Fruit fly (Drosophila melanogaster) whole organism, embryonic: ENCODE data around the gene 5-HT7.

Experiments
- Adf1 ChIP-seq: fragments of 200-800 bp; sonication (Bioruptor generic); IDR thresholded peaks from 2 replicates; pipeline ENCODE4 v1.3.6; 2022; ENCODE audit warnings: missing biosample characterization, missing genetic modification characterization
- Aef1 ChIP-seq: fragments of 200-800 bp; sonication (Bioruptor generic); IDR thresholded peaks from 3 replicates; pipeline ENCODE4 v1.3.6; 2022; ENCODE audit warnings: missing biosample characterization, missing genetic modification characterization
- Atf3 ChIP-seq: fragments of 200-800 bp; sonication (Bioruptor generic); optimal IDR thresholded peaks from 3 replicates; lab custom pipeline; 2016; ENCODE audit warnings: missing biosample characterization, missing genetic modification characterization
- Bgb ChIP-seq: fragments of 200-800 bp; sonication (Bioruptor generic); IDR thresholded peaks from 2 replicates; pipeline ENCODE4 v1.3.6; 2022; ENCODE audit warnings: missing biosample characterization, missing genetic modification characterization; ENCODE audit not compliant: partially characterized antibody
- CG10209 ChIP-seq: fragments of 200-800 bp; sonication (Bioruptor generic); optimal IDR thresholded peaks from 3 replicates; lab custom pipeline; 2017; ENCODE audit warnings: missing biosample characterization, mild to moderate bottlenecking, missing genetic modification characterization, missing genetic modification reagents
- CG10543 ChIP-seq: fragments of 200-800 bp; sonication (Bioruptor generic); optimal IDR thresholded peaks from 3 replicates; lab custom pipeline; 2017; ENCODE audit warnings: missing biosample characterization, mild to moderate bottlenecking, missing genetic modification characterization, moderate library complexity
- CG11560 ChIP-seq: fragments of 200-800 bp; sonication (Bioruptor generic); IDR thresholded peaks from 3 replicates; pipeline ENCODE4 v1.3.6; 2022; ENCODE audit warnings: missing biosample characterization, missing genetic modification characterization
- CG14014 ChIP-seq: fragments of 200-800 bp; sonication (Bioruptor generic); IDR thresholded peaks from 2 replicates; pipeline ENCODE4 v1.3.6; 2022; ENCODE audit warnings: missing biosample characterization, missing genetic modification characterization
- CG15073 ChIP-seq: fragments of 200-800 bp; sonication (Bioruptor generic); optimal IDR thresholded peaks from 2 replicates; lab custom pipeline; 2016; ENCODE audit warnings: missing biosample characterization, missing genetic modification characterization
- CG15479 ChIP-seq: fragments of 200-800 bp; sonication (Bioruptor generic); optimal IDR thresholded peaks from 3 replicates; lab custom pipeline; 2019; ENCODE audit warnings: missing biosample characterization, mild to moderate bottlenecking, missing genetic modification characterization, moderate library complexity
- CG16779 ChIP-seq: fragments of 200-800 bp; sonication (Bioruptor generic); IDR thresholded peaks from 2 replicates; pipeline ENCODE4 v1.3.6; 2022; ENCODE audit warnings: missing biosample characterization, missing genetic modification characterization
- CG17328 ChIP-seq: fragments of 200-800 bp; sonication (Bioruptor generic); IDR thresholded peaks from 2 replicates; pipeline ENCODE4 v1.3.6; 2022; ENCODE audit warnings: missing biosample characterization, missing genetic modification characterization
- CG18476 ChIP-seq: fragments of 200-800 bp; sonication (Bioruptor generic); optimal IDR thresholded peaks from 2 replicates; lab custom pipeline; 2016; ENCODE audit warnings: missing biosample characterization, mild to moderate bottlenecking, missing genetic modification characterization
- CG2199 ChIP-seq: fragments of 200-800 bp; sonication (Bioruptor generic); IDR thresholded peaks from 3 replicates; pipeline ENCODE4 v1.3.6; 2022; ENCODE audit warnings: missing biosample characterization, missing genetic modification characterization
- CG3065 ChIP-seq: fragments of 200-800 bp; sonication (Bioruptor generic); optimal IDR thresholded peaks from 2 replicates; lab custom pipeline; 2016; ENCODE audit warnings: missing biosample characterization, missing genetic modification characterization
- CG3163 ChIP-seq: fragments of 200-800 bp; sonication (Bioruptor generic); optimal IDR thresholded peaks from 3 replicates; lab custom pipeline; 2016; ENCODE audit warnings: missing biosample characterization, missing genetic modification characterization
- CG3847 ChIP-seq: fragments of 200-800 bp; sonication (Bioruptor generic); IDR thresholded peaks from 2 replicates; pipeline ENCODE4 v1.3.6; 2022; ENCODE audit warnings: missing biosample characterization, missing genetic modification characterization
- CG7372 ChIP-seq: fragments of 200-800 bp; sonication (Bioruptor generic); IDR thresholded peaks from 2 replicates; pipeline ENCODE4 v1.3.6; 2022; ENCODE audit warnings: missing biosample characterization, missing genetic modification characterization
- CG8388 ChIP-seq: fragments of 200-800 bp; sonication (Bioruptor generic); optimal IDR thresholded peaks from 2 replicates; lab custom pipeline; 2019; ENCODE audit warnings: missing biosample characterization, mild to moderate bottlenecking, missing genetic modification characterization, moderate library complexity
- CG8478 ChIP-seq: fragments of >200 bp; optimal IDR thresholded peaks from 2 replicates; lab custom pipeline; 2018
- CG9797 ChIP-seq: fragments of 200-800 bp; sonication (Bioruptor generic); optimal IDR thresholded peaks from 3 replicates; lab custom pipeline; 2018; ENCODE audit warnings: missing biosample characterization, mild to moderate bottlenecking, missing genetic modification characterization
- CG9932 ChIP-seq: fragments of 200-800 bp; sonication (Bioruptor generic); IDR thresholded peaks from 2 replicates; pipeline ENCODE4 v1.3.6; 2022; ENCODE audit warnings: missing biosample characterization, missing genetic modification characterization
- Chrac-16 ChIP-seq: fragments of 200-800 bp; sonication (Bioruptor generic); optimal IDR thresholded peaks from 3 replicates; lab custom pipeline; 2016; ENCODE audit warnings: missing biosample characterization, missing genetic modification characterization
- Dll ChIP-seq: fragments of 200-800 bp; sonication (Bioruptor generic); IDR thresholded peaks from 4 replicates; pipeline ENCODE4 v1.3.6; 2022; ENCODE audit warnings: missing biosample characterization, missing genetic modification characterization; ENCODE audit not compliant: partially characterized antibody
- Gug ChIP-seq: fragments of 200-800 bp; sonication (Bioruptor generic); IDR thresholded peaks from 4 replicates; pipeline ENCODE4 v1.3.6; 2022; ENCODE audit warnings: missing biosample characterization, missing genetic modification characterization
- Hand ChIP-seq: fragments of 200-800 bp; sonication (Bioruptor generic); optimal IDR thresholded peaks from 2 replicates; lab custom pipeline; 2017; ENCODE audit warnings: mild to moderate bottlenecking, missing biosample characterization, missing genetic modification reagents, missing genetic modification characterization
- Mrtf ChIP-seq: fragments of 200-800 bp; sonication (Bioruptor generic); IDR thresholded peaks from 3 replicates; pipeline ENCODE4 v1.3.6; 2022; ENCODE audit warnings: missing biosample characterization, missing genetic modification characterization
- Myb ChIP-seq: fragments of 200-800 bp; sonication (Bioruptor generic); optimal IDR thresholded peaks from 2 replicates; lab custom pipeline; 2016; ENCODE audit warnings: missing biosample characterization, missing genetic modification characterization
- Rfx ChIP-seq: fragments of 200-800 bp; sonication (Bioruptor generic); IDR thresholded peaks from 2 replicates; pipeline ENCODE4 v1.3.6; 2022; ENCODE audit warnings: missing biosample characterization, missing genetic modification characterization
- Six4 ChIP-seq: fragments of 200-800 bp; sonication (Bioruptor generic); optimal IDR thresholded peaks from 2 replicates; lab custom pipeline; 2016; ENCODE audit warnings: missing biosample characterization, missing genetic modification characterization
- ash1 ChIP-seq: fragments of 200-800 bp; sonication (Bioruptor generic); optimal IDR thresholded peaks from 2 replicates; lab custom pipeline; 2018; ENCODE audit warnings: missing biosample characterization, mild to moderate bottlenecking, missing genetic modification characterization
- bsh ChIP-seq, 2 experiments: fragments of 200-800 bp; sonication (Bioruptor generic); optimal IDR thresholded peaks; 2 replicates each; lab custom pipeline; 2017 to 2018; ENCODE audit warnings: mild to moderate bottlenecking in 2 of 2, missing biosample characterization in 2 of 2, missing genetic modification characterization in 2 of 2, moderate library complexity in 1 of 2
- danr ChIP-seq: fragments of 200-800 bp; sonication (Bioruptor generic); IDR thresholded peaks from 2 replicates; pipeline ENCODE4 v1.3.6; 2022; ENCODE audit warnings: missing biosample characterization, missing genetic modification characterization
- ewg ChIP-seq: fragments of 200-800 bp; sonication (Bioruptor generic); optimal IDR thresholded peaks from 3 replicates; lab custom pipeline; 2017; ENCODE audit warnings: mild to moderate bottlenecking, missing biosample characterization, missing genetic modification reagents, missing genetic modification characterization
- eyg ChIP-seq: fragments of 200-800 bp; sonication (Bioruptor generic); optimal IDR thresholded peaks from 3 replicates; lab custom pipeline; 2016; ENCODE audit warnings: missing biosample characterization, missing genetic modification characterization
- fru ChIP-seq: fragments of >200 bp; optimal IDR thresholded peaks from 2 replicates; lab custom pipeline; 2017
- grau ChIP-seq: fragments of 200-800 bp; optimal IDR thresholded peaks from 3 replicates; lab custom pipeline; 2019; ENCODE audit warnings: missing biosample characterization, mild to moderate bottlenecking, missing genetic modification characterization, moderate library complexity
- ham ChIP-seq: fragments of 200-800 bp; sonication (Bioruptor generic); IDR thresholded peaks from 2 replicates; pipeline ENCODE4 v1.3.6; 2022; ENCODE audit warnings: missing biosample characterization, missing genetic modification characterization
- her ChIP-seq: fragments of 200-800 bp; sonication (Bioruptor generic); optimal IDR thresholded peaks from 2 replicates; lab custom pipeline; 2016; ENCODE audit warnings: missing biosample characterization, missing genetic modification characterization
- jigr1 ChIP-seq: fragments of 200-800 bp; sonication (Bioruptor generic); IDR thresholded peaks from 3 replicates; pipeline ENCODE4 v1.3.6; 2022; ENCODE audit warnings: missing biosample characterization, missing genetic modification characterization
- jing ChIP-seq: fragments of 200-800 bp; sonication (Bioruptor generic); optimal IDR thresholded peaks from 2 replicates; lab custom pipeline; 2018; ENCODE audit warnings: missing biosample characterization, mild to moderate bottlenecking, missing genetic modification characterization
- nerfin-1 ChIP-seq: fragments of 200-800 bp; sonication (Bioruptor generic); optimal IDR thresholded peaks from 3 replicates; lab custom pipeline; 2019; ENCODE audit warnings: missing biosample characterization, mild to moderate bottlenecking, missing genetic modification characterization, moderate library complexity
- psq ChIP-seq: fragments of 200-800 bp; sonication (Bioruptor generic); optimal IDR thresholded peaks from 2 replicates; lab custom pipeline; 2017; ENCODE audit warnings: missing biosample characterization, missing genetic modification characterization
- pum ChIP-seq: fragments of 200-800 bp; sonication (Bioruptor generic); optimal IDR thresholded peaks from 2 replicates; lab custom pipeline; 2016; ENCODE audit warnings: missing biosample characterization, missing genetic modification characterization
- run ChIP-seq: fragments of 200-800 bp; sonication (Bioruptor generic); optimal IDR thresholded peaks from 3 replicates; lab custom pipeline; 2018; ENCODE audit warnings: missing biosample characterization, mild to moderate bottlenecking, missing genetic modification characterization
- sd ChIP-seq: fragments of 200-800 bp; sonication (Bioruptor generic); optimal IDR thresholded peaks from 3 replicates; lab custom pipeline; 2018; ENCODE audit warnings: missing biosample characterization, mild to moderate bottlenecking, missing genetic modification characterization, moderate library complexity
- sens-2 ChIP-seq: fragments of 200-800 bp; sonication (Bioruptor generic); IDR thresholded peaks from 2 replicates; pipeline ENCODE4 v1.3.6; 2022; ENCODE audit warnings: missing biosample characterization, missing genetic modification characterization
- toy ChIP-seq: fragments of 200-800 bp; sonication (Bioruptor generic); IDR thresholded peaks from 2 replicates; pipeline ENCODE4 v1.3.6; 2022; ENCODE audit warnings: missing biosample characterization, missing genetic modification characterization
- tup ChIP-seq: fragments of 200-800 bp; sonication (Bioruptor generic); optimal IDR thresholded peaks from 2 replicates; lab custom pipeline; 2016; ENCODE audit warnings: missing biosample characterization, mild to moderate bottlenecking, missing genetic modification characterization, moderate library complexity
- unc-4 ChIP-seq: fragments of 200-800 bp; sonication (Bioruptor generic); IDR thresholded peaks from 2 replicates; pipeline ENCODE4 v1.3.6; 2022; ENCODE audit warnings: missing biosample characterization, missing genetic modification characterization; ENCODE audit not compliant: partially characterized antibody
- zen2 ChIP-seq: fragments of 200-800 bp; sonication (Bioruptor generic); IDR thresholded peaks from 3 replicates; pipeline ENCODE4 v1.3.6; 2022; ENCODE audit warnings: missing biosample characterization, missing genetic modification characterization; ENCODE audit not compliant: partially characterized antibody

Gene 5-HT7

dm6 chr3R:31064653-31065322 is 48.1 kb upstream of the 5-HT7 start, which contains the start of gene Sox100B (continued):
- TF ChIP-seq CG9797 (GFP tag; lab: Kevin White, UChicago) (no peak), Myb (GFP tag; lab: Kevin White, UChicago) (no peak), CG15479 (GFP tag; lab: Kevin White, UChicago) (no peak), Rfx (GFP tag; lab: Robert Waterston, UW) (no peak; the same call in 1 of the 2 replicates), Mrtf (peak; percentile 36; the same call in 1 of the 3 replicates), CG11560 (no peak), toy (0 out of 2 replicates have a peak, but pooled peaks have one; percentile 43), CG3847 (GFP tag; lab: Robert Waterston, UW) (0 out of 2 replicates have a peak, but pooled peaks have one; percentile 32), eyg (no peak), psq (GFP tag; lab: Kevin White, UChicago) (no peak), bsh (GFP tag; optimal IDR thresholded peaks at IDR 0.05; lab: Kevin White, UChicago) (peak in 1 of 2 experiments; percentile 84), Six4 (GFP tag; lab: Kevin White, UChicago) (peak; percentile 32), Dll (GFP tag; lab: Robert Waterston, UW) (no peak), CG10209 (GFP tag; lab: Kevin White, UChicago) (peak; percentile 63), CG17328 (GFP tag; lab: Robert Waterston, UW) (peak; percentile 72), CG8478 (lab: Kevin White, UChicago) (no peak), sens-2 (GFP tag; lab: Robert Waterston, UW) (0 out of 2 replicates have a peak, but pooled peaks have one; percentile 51), CG8388 (GFP tag; lab: Kevin White, UChicago) (peak; percentile 71), Adf1 (GFP tag; lab: Robert Waterston, UW) (no peak), CG15073 (no peak), jing (GFP tag; lab: Kevin White, UChicago) (no peak), CG2199 (GFP tag; lab: Robert Waterston, UW) (peak; percentile 15; the same call in 1 of the 3 replicates), zen2 (GFP tag; lab: Robert Waterston, UW) (no peak), ash1 (GFP tag; lab: Kevin White, UChicago) (no peak), fru (lab: Kevin White, UChicago) (no peak), jigr1 (GFP tag; lab: Robert Waterston, UW) (no peak), unc-4 (GFP tag; lab: Robert Waterston, UW) (no peak), CG3163 (GFP tag; lab: Kevin White, UChicago) (no peak), CG9932 (GFP tag; lab: Robert Waterston, UW) (0 out of 2 replicates have a peak, but pooled peaks have one; percentile 13), tup (GFP tag; lab: Kevin White, UChicago) (no peak), CG18476 (GFP tag; lab: Kevin White, UChicago) (no peak), Bgb (no peak), Chrac-16 (GFP tag; lab: Kevin White, UChicago) (peak; percentile 64), pum (GFP tag; lab: Kevin White, UChicago) (peak; percentile 18), ham (GFP tag; lab: Robert Waterston, UW) (no peak), sd (tag; lab: Kevin White, UChicago) (no peak), run (tag; lab: Kevin White, UChicago) (no peak), danr (GFP tag; lab: Robert Waterston, UW) (no peak), Aef1 (GFP tag; lab: Robert Waterston, UW) (peak; percentile 49; the same call in 2 of the 3 replicates), nerfin-1 (tag; lab: Kevin White, UChicago) (peak; percentile 52), CG10543 (peak; percentile 24), Atf3 (no peak), grau (tag; lab: Kevin White, UChicago) (peak; percentile 73), CG3065 (GFP tag; lab: Kevin White, UChicago) (peak; percentile 20), her (GFP tag; lab: Kevin White, UChicago) (no peak), ewg (GFP tag; lab: Kevin White, UChicago) (peak; percentile 35), Gug (peak; percentile 22; the same call in 1 of the 4 replicates), CG14014 (GFP tag; lab: Robert Waterston, UW) (no peak), CG7372 (GFP tag; lab: Robert Waterston, UW) (no peak; the same call in 1 of the 2 replicates), Hand (GFP tag; lab: Kevin White, UChicago) (no peak), CG16779 (GFP tag; lab: Robert Waterston, UW) (no peak)
